Fruit fly (Drosophila melanogaster) whole organism, embryonic: ENCODE data around the gene CG5910.

Source experiments
- Abd-B ChIP-seq: fragments of 200-800 bp; sonication (Bioruptor generic); optimal IDR thresholded peaks from 2 replicates; lab custom pipeline; 2018; ENCODE audit warnings: missing biosample characterization, mild to moderate bottlenecking, missing genetic modification characterization, moderate library complexity
- CG10979 ChIP-seq: fragments of 200-800 bp; sonication (Bioruptor generic); optimal IDR thresholded peaks from 2 replicates; lab custom pipeline; 2018; ENCODE audit warnings: missing biosample characterization, mild to moderate bottlenecking, missing genetic modification characterization, moderate library complexity
- CG11093 ChIP-seq: fragments of 200-800 bp; sonication (Bioruptor generic); IDR thresholded peaks from 3 replicates; pipeline ENCODE4 v1.3.6; 2022; ENCODE audit warnings: missing biosample characterization, missing genetic modification characterization
- CG11696 ChIP-seq: fragments of 200-800 bp; sonication (Bioruptor generic); IDR thresholded peaks from 2 replicates; pipeline ENCODE4 v1.3.6; 2022; ENCODE audit warnings: missing biosample characterization, missing genetic modification characterization
- CG13296 ChIP-seq: fragments of 200-800 bp; sonication (Bioruptor generic); optimal IDR thresholded peaks from 3 replicates; lab custom pipeline; 2018; ENCODE audit warnings: missing biosample characterization, mild to moderate bottlenecking, missing genetic modification characterization
- CG15514 ChIP-seq: fragments of 200-800 bp; sonication (Bioruptor generic); optimal IDR thresholded peaks from 3 replicates; lab custom pipeline; 2017; ENCODE audit warnings: missing biosample characterization, missing genetic modification characterization, mild to moderate bottlenecking, moderate library complexity, missing genetic modification reagents
- CG2129 ChIP-seq: fragments of 200-800 bp; sonication (Bioruptor generic); IDR thresholded peaks from 2 replicates; pipeline ENCODE4 v1.3.6; 2022; ENCODE audit warnings: missing biosample characterization, missing genetic modification characterization; ENCODE audit not compliant: partially characterized antibody
- CG2202 ChIP-seq: fragments of 200-800 bp; sonication (Bioruptor generic); optimal IDR thresholded peaks from 2 replicates; lab custom pipeline; 2018; ENCODE audit warnings: missing biosample characterization, mild to moderate bottlenecking, missing genetic modification characterization
- CG2712 ChIP-seq: fragments of 200-800 bp; optimal IDR thresholded peaks from 3 replicates; lab custom pipeline; 2019; ENCODE audit warnings: missing biosample characterization, mild to moderate bottlenecking, missing genetic modification characterization, moderate library complexity
- CG2889 ChIP-seq: fragments of 200-800 bp; sonication (Bioruptor generic); IDR thresholded peaks from 3 replicates; pipeline ENCODE4 v1.3.6; 2022; ENCODE audit warnings: missing biosample characterization, missing genetic modification characterization
- CG32767 ChIP-seq: fragments of 200-800 bp; sonication (Bioruptor generic); IDR thresholded peaks from 2 replicates; pipeline ENCODE4 v1.3.6; 2022; ENCODE audit warnings: missing biosample characterization, missing genetic modification characterization
- CG3995 ChIP-seq: fragments of 200-800 bp; sonication (Bioruptor generic); optimal IDR thresholded peaks from 3 replicates; lab custom pipeline; 2016; ENCODE audit warnings: missing biosample characterization, missing genetic modification characterization
- CG43689 ChIP-seq: fragments of 200-800 bp; sonication (Bioruptor generic); IDR thresholded peaks from 2 replicates; pipeline ENCODE4 v1.3.6; 2022; ENCODE audit warnings: missing biosample characterization, missing genetic modification characterization
- CG7372 ChIP-seq: fragments of 200-800 bp; sonication (Bioruptor generic); IDR thresholded peaks from 2 replicates; pipeline ENCODE4 v1.3.6; 2022; ENCODE audit warnings: missing biosample characterization, missing genetic modification characterization
- CG7839 ChIP-seq: fragments of 200-800 bp; sonication (Bioruptor generic); optimal IDR thresholded peaks from 3 replicates; lab custom pipeline; 2018; ENCODE audit warnings: missing biosample characterization, mild to moderate bottlenecking, missing genetic modification characterization, moderate library complexity
- CG7963 ChIP-seq: fragments of 200-800 bp; sonication (Bioruptor generic); IDR thresholded peaks from 3 replicates; pipeline ENCODE4 v1.3.6; 2022; ENCODE audit warnings: missing biosample characterization, missing genetic modification characterization; ENCODE audit not compliant: partially characterized antibody
- CG9932 ChIP-seq: fragments of 200-800 bp; sonication (Bioruptor generic); IDR thresholded peaks from 2 replicates; pipeline ENCODE4 v1.3.6; 2022; ENCODE audit warnings: missing biosample characterization, missing genetic modification characterization
- D19A ChIP-seq: fragments of 200-800 bp; optimal IDR thresholded peaks from 3 replicates; lab custom pipeline; 2019; ENCODE audit warnings: missing biosample characterization, mild to moderate bottlenecking, missing genetic modification characterization, moderate library complexity
- D19B ChIP-seq: fragments of 200-800 bp; sonication (Bioruptor generic); optimal IDR thresholded peaks from 2 replicates; lab custom pipeline; 2017; ENCODE audit warnings: missing biosample characterization, mild to moderate bottlenecking, missing genetic modification characterization
- Deaf1 ChIP-seq: fragments of 200-800 bp; optimal IDR thresholded peaks from 3 replicates; lab custom pipeline; 2019; ENCODE audit warnings: missing biosample characterization, mild to moderate bottlenecking, missing genetic modification characterization, moderate library complexity
- Dip2 ChIP-seq: fragments of 200-800 bp; sonication (Bioruptor generic); IDR thresholded peaks from 2 replicates; pipeline ENCODE4 v1.3.6; 2022; ENCODE audit warnings: missing biosample characterization, missing genetic modification characterization
- E2f1 ChIP-seq: fragments of 200-800 bp; sonication (Bioruptor generic); IDR thresholded peaks from 2 replicates; pipeline ENCODE4 v1.3.6; 2022; ENCODE audit warnings: missing biosample characterization, missing genetic modification characterization
- HLH4C ChIP-seq: fragments of 200-800 bp; sonication (Bioruptor generic); IDR thresholded peaks from 3 replicates; pipeline ENCODE4 v1.3.6; 2022; ENCODE audit warnings: missing biosample characterization, missing genetic modification characterization; ENCODE audit not compliant: partially characterized antibody
- HLHmδ ChIP-seq: fragments of 200-800 bp; sonication (Bioruptor generic); optimal IDR thresholded peaks from 2 replicates; lab custom pipeline; 2018; ENCODE audit warnings: missing biosample characterization, mild to moderate bottlenecking, missing genetic modification characterization, moderate library complexity
- Hey ChIP-seq: fragments of 200-800 bp; sonication (Bioruptor generic); optimal IDR thresholded peaks from 3 replicates; lab custom pipeline; 2018; ENCODE audit warnings: missing biosample characterization, mild to moderate bottlenecking, missing genetic modification characterization
- Lim3 ChIP-seq: fragments of 200-800 bp; sonication (Bioruptor generic); IDR thresholded peaks from 2 replicates; pipeline ENCODE4 v1.3.6; 2022; ENCODE audit warnings: missing biosample characterization, missing genetic modification characterization
- MESR4 ChIP-seq: fragments of 200-800 bp; sonication (Bioruptor generic); optimal IDR thresholded peaks from 2 replicates; lab custom pipeline; 2018; ENCODE audit warnings: missing biosample characterization, mild to moderate bottlenecking, missing genetic modification characterization, moderate library complexity
- NC2α ChIP-seq: fragments of 200-800 bp; sonication (Bioruptor generic); optimal IDR thresholded peaks from 2 replicates; lab custom pipeline; 2016; ENCODE audit warnings: missing biosample characterization, missing genetic modification characterization
- Sox100B ChIP-seq: fragments of 200-800 bp; sonication (Bioruptor generic); optimal IDR thresholded peaks from 3 replicates; lab custom pipeline; 2018; ENCODE audit warnings: missing biosample characterization, mild to moderate bottlenecking, missing genetic modification characterization
- Sox102F ChIP-seq: fragments of 200-800 bp; sonication (Bioruptor generic); optimal IDR thresholded peaks from 2 replicates; lab custom pipeline; 2018; ENCODE audit warnings: missing biosample characterization, mild to moderate bottlenecking, missing genetic modification characterization, moderate library complexity
- Ssrp ChIP-seq: fragments of 200-800 bp; sonication (Bioruptor generic); optimal IDR thresholded peaks from 2 replicates; lab custom pipeline; 2018; ENCODE audit warnings: missing biosample characterization, mild to moderate bottlenecking, missing genetic modification characterization, moderate library complexity
- Xbp1 ChIP-seq: fragments of 200-800 bp; sonication (Bioruptor generic); optimal IDR thresholded peaks from 3 replicates; lab custom pipeline; 2016; ENCODE audit warnings: missing biosample characterization, mild to moderate bottlenecking, missing genetic modification characterization
- bigmax ChIP-seq: fragments of 200-800 bp; sonication (Bioruptor generic); optimal IDR thresholded peaks from 2 replicates; lab custom pipeline; 2018; ENCODE audit warnings: missing biosample characterization, mild to moderate bottlenecking, missing genetic modification characterization
- cas ChIP-seq: fragments of 200-800 bp; sonication (Bioruptor generic); IDR thresholded peaks from 2 replicates; pipeline ENCODE4 v1.3.6; 2022; ENCODE audit warnings: missing biosample characterization, missing genetic modification characterization
- cato ChIP-seq: fragments of 200-800 bp; sonication (Bioruptor generic); optimal IDR thresholded peaks from 2 replicates; lab custom pipeline; 2016; ENCODE audit warnings: missing biosample characterization, missing genetic modification characterization, borderline replicate concordance
- chif ChIP-seq, 2 experiments: fragments of 200-800 bp; sonication (Bioruptor generic); optimal IDR thresholded peaks; 3 replicates each; lab custom pipeline; 2016; ENCODE audit warnings: missing biosample characterization in 2 of 2, missing genetic modification characterization in 2 of 2
- chinmo ChIP-seq: fragments of 200-800 bp; sonication (Bioruptor generic); IDR thresholded peaks from 4 replicates; pipeline ENCODE4 v1.3.6; 2022; ENCODE audit warnings: missing biosample characterization, missing genetic modification characterization; ENCODE audit not compliant: partially characterized antibody
- grau ChIP-seq: fragments of 200-800 bp; optimal IDR thresholded peaks from 3 replicates; lab custom pipeline; 2019; ENCODE audit warnings: missing biosample characterization, mild to moderate bottlenecking, missing genetic modification characterization, moderate library complexity
- hbn ChIP-seq: fragments of 200-800 bp; sonication (Bioruptor generic); IDR thresholded peaks from 2 replicates; pipeline ENCODE4 v1.3.6; 2022; ENCODE audit warnings: missing biosample characterization, missing genetic modification characterization; ENCODE audit not compliant: partially characterized antibody
- insv ChIP-seq, 2 experiments: fragments of 200-800 bp; sonication (Bioruptor generic); optimal IDR thresholded peaks; 3 replicates each; lab custom pipeline; 2016 to 2018; ENCODE audit warnings: missing biosample characterization in 2 of 2, missing genetic modification characterization in 2 of 2
- kni ChIP-seq: fragments of 200-800 bp; sonication (Bioruptor generic); optimal IDR thresholded peaks from 3 replicates; lab custom pipeline; 2017; ENCODE audit warnings: mild to moderate bottlenecking, missing biosample characterization, missing genetic modification reagents, missing genetic modification characterization
- nerfin-2 ChIP-seq: fragments of 200-800 bp; sonication (Bioruptor generic); IDR thresholded peaks from 2 replicates; pipeline ENCODE4 v1.3.6; 2022; ENCODE audit warnings: missing biosample characterization, missing genetic modification characterization; ENCODE audit not compliant: partially characterized antibody
- pan ChIP-seq, 4 experiments: fragments of >200 bp in 3 of 4; fragments of 200-800 bp in 1 of 4; sonication (Bioruptor generic) in 1 of 4; optimal IDR thresholded peaks in 3 of 4; IDR thresholded peaks in 1 of 4; 2 replicates each; pipeline versions ENCODE4 v1.3.6 to Lab custom; 2017 to 2022; ENCODE audit warnings: missing biosample characterization in 2 of 4, missing genetic modification characterization in 2 of 4, mixed read lengths in 1 of 4
- pnt ChIP-seq: fragments of 200-800 bp; sonication (Bioruptor generic); optimal IDR thresholded peaks from 3 replicates; lab custom pipeline; 2016; ENCODE audit warnings: missing biosample characterization, missing genetic modification characterization
- repo ChIP-seq: fragments of 200-800 bp; sonication (Bioruptor generic); optimal IDR thresholded peaks from 2 replicates; lab custom pipeline; 2016; ENCODE audit warnings: missing biosample characterization, missing genetic modification characterization
- salm ChIP-seq: fragments of 200-800 bp; sonication (Bioruptor generic); optimal IDR thresholded peaks from 2 replicates; lab custom pipeline; 2018; ENCODE audit warnings: missing biosample characterization, mild to moderate bottlenecking, missing genetic modification characterization
- schlank ChIP-seq: fragments of 200-800 bp; sonication (Bioruptor generic); optimal IDR thresholded peaks from 2 replicates; lab custom pipeline; 2018; ENCODE audit warnings: missing biosample characterization, mild to moderate bottlenecking, missing genetic modification characterization
- wdn ChIP-seq: fragments of 200-800 bp; sonication (Bioruptor generic); IDR thresholded peaks from 2 replicates; pipeline ENCODE4 v1.3.6; 2022; ENCODE audit warnings: missing biosample characterization, missing genetic modification characterization

Gene CG5910

dm6 chr3L:20471499-20472313 lies 29.5 kb downstream of the CG5910 start (continued):
- peak; percentile 61 for TF ChIP-seq Hey (tag; lab: Kevin White, UChicago)
- no peak for TF ChIP-seq Ssrp (tag; lab: Kevin White, UChicago)
- no peak for TF ChIP-seq CG32767 (GFP tag; lab: Robert Waterston, UW)
- no peak for TF ChIP-seq nerfin-2 (GFP tag; lab: Robert Waterston, UW)
- TF ChIP-seq CG11093 (GFP tag; lab: Robert Waterston, UW) = no peak
- peak; percentile 38 for TF ChIP-seq pnt (GFP tag; lab: Kevin White, UChicago)
- no peak for TF ChIP-seq CG7963
- TF ChIP-seq NC2α (GFP tag; lab: Kevin White, UChicago) = peak; percentile 60
- TF ChIP-seq CG2129 (GFP tag; lab: Robert Waterston, UW) = no peak
- no peak for TF ChIP-seq hbn (GFP tag; lab: Robert Waterston, UW)
- TF ChIP-seq insv (GFP tag; optimal IDR thresholded peaks at IDR 0.05; lab: Kevin White, UChicago) = no peak
- TF ChIP-seq HLHmδ = peak; percentile 1
- no peak for TF ChIP-seq CG7372 (GFP tag; lab: Robert Waterston, UW)
- TF ChIP-seq D19A (tag; lab: Kevin White, UChicago) = peak; percentile 97
- no peak for TF ChIP-seq salm (tag; lab: Kevin White, UChicago)
- TF ChIP-seq pan (optimal IDR thresholded peaks at IDR 0.05; lab: Kevin White, UChicago) = no peak
- no peak for TF ChIP-seq pan (GFP tag; optimal IDR thresholded peaks at IDR 0.05 in 1 of 2, IDR thresholded peaks at IDR 0.05 in 1 of 2)
- TF ChIP-seq Sox102F (GFP tag; lab: Kevin White, UChicago) = peak; percentile 57
- no peak for TF ChIP-seq Deaf1
- TF ChIP-seq cas (GFP tag; lab: Robert Waterston, UW) = no peak
- TF ChIP-seq CG15514 (GFP tag; lab: Kevin White, UChicago) = no peak
- TF ChIP-seq chif (GFP tag; optimal IDR thresholded peaks at IDR 0.05; lab: Kevin White, UChicago) = peak; percentile 45 to 70
- TF ChIP-seq Abd-B (GFP tag; lab: Kevin White, UChicago) = peak; percentile 40
- peak; percentile 28 for TF ChIP-seq CG2712 (tag; lab: Kevin White, UChicago)
- peak; percentile 3 for TF ChIP-seq bigmax
- TF ChIP-seq grau (tag; lab: Kevin White, UChicago) = peak; percentile 54
- TF ChIP-seq Xbp1 (GFP tag; lab: Kevin White, UChicago) = no peak
- TF ChIP-seq CG43689 (GFP tag; lab: Robert Waterston, UW) = no peak
- TF ChIP-seq CG2889 (GFP tag; lab: Robert Waterston, UW) = no peak
- TF ChIP-seq E2f1 (GFP tag; lab: Robert Waterston, UW) = no peak
- peak; percentile 71 for TF ChIP-seq schlank
- TF ChIP-seq HLH4C (GFP tag; lab: Robert Waterston, UW) = no peak
- TF ChIP-seq CG7839 (tag; lab: Kevin White, UChicago) = peak; percentile 14
- no peak for TF ChIP-seq CG9932 (GFP tag; lab: Robert Waterston, UW)
- TF ChIP-seq chinmo (GFP tag; lab: Robert Waterston, UW) = no peak
- peak; percentile 12 for TF ChIP-seq CG10979
- no peak for TF ChIP-seq Lim3 (GFP tag; lab: Robert Waterston, UW)
- TF ChIP-seq CG13296 = peak; percentile 57
- TF ChIP-seq MESR4 = peak; percentile 12
- no peak for TF ChIP-seq D19B (GFP tag; lab: Kevin White, UChicago)
- peak; percentile 23 for TF ChIP-seq repo (GFP tag; lab: Kevin White, UChicago)
- peak; percentile 6 for TF ChIP-seq CG3995 (GFP tag; lab: Kevin White, UChicago)
- no peak for TF ChIP-seq Dip2
- peak; percentile 64 for TF ChIP-seq kni (GFP tag; lab: Kevin White, UChicago)
- peak; percentile 80 for TF ChIP-seq CG2202 (tag; lab: Kevin White, UChicago)
- TF ChIP-seq Sox100B (GFP tag; lab: Kevin White, UChicago) = peak; percentile 53
- TF ChIP-seq wdn (GFP tag; lab: Robert Waterston, UW) = no peak
- TF ChIP-seq CG11696 (GFP tag; lab: Robert Waterston, UW) = 0 out of 2 replicates have a peak, but pooled peaks have one; percentile 56
- peak; percentile 32 for TF ChIP-seq cato (GFP tag; lab: Kevin White, UChicago)
